Fruit fly (Drosophila melanogaster): ENCODE data around the gene Ulp1.

The Ulp1 gene

DNA sequence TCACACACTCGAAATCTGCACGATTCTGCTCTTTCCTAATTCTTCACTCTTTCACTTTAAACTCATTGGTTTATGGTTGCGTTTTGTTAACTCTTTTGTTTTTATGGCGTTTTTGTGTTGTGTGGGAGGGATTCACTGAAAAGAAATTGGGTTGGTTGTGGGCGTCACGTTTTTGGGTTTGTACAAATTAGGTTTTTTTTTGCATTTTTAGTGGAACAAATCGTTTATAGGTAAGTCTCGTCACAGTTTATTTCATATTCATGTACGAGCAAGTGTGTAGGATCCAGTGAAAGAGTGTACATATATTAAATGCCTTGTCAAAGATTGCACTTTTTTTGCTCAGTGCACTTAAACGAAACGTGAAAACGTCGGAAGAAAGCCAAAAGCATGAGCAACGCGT is 43.3 kb downstream of the Ulp1 start (continued):
- TF ChIP-seq Hr51 (GFP tag; optimal IDR thresholded peaks at IDR 0.05) (peak in 1 of 2 experiments; percentile 55), CG1529 (GFP tag; optimal IDR thresholded peaks at IDR 0.05) (no peak), CG14860 (GFP tag; IDR thresholded peaks at IDR 0.05; ENCODE audit: partially characterized antibody) (no peak), corto (GFP tag; optimal IDR thresholded peaks at IDR 0.05) (no peak), GATAe (GFP tag; conservative IDR thresholded peaks at IDR 0.05) (no peak; the same call in 1 of the 2 replicates), CG9437 (GFP tag; optimal IDR thresholded peaks at IDR 0.05) (no peak), Drgx (GFP tag; IDR thresholded peaks at IDR 0.05) (no peak), Optix (GFP tag; IDR thresholded peaks at IDR 0.05) (no peak), Trl (optimal IDR thresholded peaks at IDR 0.05) (no peak), Trl (GFP tag; optimal IDR thresholded peaks at IDR 0.05) (peak; percentile 17), nom (GFP tag; optimal IDR thresholded peaks at IDR 0.05) (no peak), Hand (GFP tag; optimal IDR thresholded peaks at IDR 0.05) (no peak), gcm (GFP tag; optimal IDR thresholded peaks at IDR 0.05) (no peak), CG8944 (GFP tag; optimal IDR thresholded peaks at IDR 0.05) (peak; percentile 22), CG32767 (GFP tag; IDR thresholded peaks at IDR 0.05) (no peak), p53 (GFP tag; optimal IDR thresholded peaks at IDR 0.05) (no peak), shn (GFP tag; optimal IDR thresholded peaks at IDR 0.05) (no peak), sna (GFP tag; IDR thresholded peaks at IDR 0.05; ENCODE audit: partially characterized antibody) (no peak), fd64A (GFP tag; optimal IDR thresholded peaks at IDR 0.05) (no peak), CG12942 (GFP tag; optimal IDR thresholded peaks at IDR 0.05) (no peak), CG17912 (GFP tag; optimal IDR thresholded peaks at IDR 0.05) (no peak), wor (GFP tag; IDR thresholded peaks at IDR 0.05) (no peak), CG6689 (GFP tag; IDR thresholded peaks at IDR 0.05) (no peak; the same call in 1 of the 2 replicates), nau (GFP tag; optimal IDR thresholded peaks at IDR 0.05) (no peak), CG34422 (GFP tag; IDR thresholded peaks at IDR 0.05) (no peak), Nf-YC (tag; optimal IDR thresholded peaks at IDR 0.05) (no peak), luna (GFP tag; optimal IDR thresholded peaks at IDR 0.05) (no peak), B-H1 (GFP tag; IDR thresholded peaks at IDR 0.05) (no peak), NfI (GFP tag; optimal IDR thresholded peaks at IDR 0.05) (no peak), CG7963 (GFP tag; IDR thresholded peaks at IDR 0.05; ENCODE audit: partially characterized antibody) (no peak), sug (tag; optimal IDR thresholded peaks at IDR 0.05) (no peak), CG10959 (GFP tag; IDR thresholded peaks at IDR 0.05) (no peak), Hr3 (GFP tag; optimal IDR thresholded peaks at IDR 0.05) (peak; percentile 28), vvl (GFP tag; IDR thresholded peaks at IDR 0.05) (no peak), CG3281 (GFP tag; optimal IDR thresholded peaks at IDR 0.05) (peak; percentile 15), sqz (GFP tag; optimal IDR thresholded peaks at IDR 0.05) (no peak), Neu2 (GFP tag; optimal IDR thresholded peaks at IDR 0.05; ENCODE audit: borderline replicate concordance) (no peak), pfk (GFP tag; optimal IDR thresholded peaks at IDR 0.05) (no peak), D19B (GFP tag; optimal IDR thresholded peaks at IDR 0.05) (peak; percentile 9), en (GFP tag; optimal IDR thresholded peaks at IDR 0.05) (no peak), Ptx1 (GFP tag; IDR thresholded peaks at IDR 0.05) (0 out of 2 replicates have a peak, but pooled peaks have one; percentile 30), CG11696 (GFP tag; IDR thresholded peaks at IDR 0.05) (no peak), row (GFP tag; IDR thresholded peaks at IDR 0.05) (0 out of 3 replicates have a peak, but pooled peaks have one; percentile 32), CG31224 (GFP tag; IDR thresholded peaks at IDR 0.05) (no peak), CG8924 (tag; optimal IDR thresholded peaks at IDR 0.05) (no peak), bcd (GFP tag; optimal IDR thresholded peaks at IDR 0.05) (peak; percentile 44), ttk (GFP tag; IDR thresholded peaks at IDR 0.05) (0 out of 2 replicates have a peak, but pooled peaks have one; percentile 30), mam (GFP tag; optimal IDR thresholded peaks at IDR 0.05) (peak; percentile 27), CG8388 (GFP tag; optimal IDR thresholded peaks at IDR 0.05) (no peak), sc (optimal IDR thresholded peaks at IDR 0.05) (no peak), sc (GFP tag; optimal IDR thresholded peaks at IDR 0.05) (no peak), CG12219 (GFP tag; optimal IDR thresholded peaks at IDR 0.05) (no peak)

Data from whole organism, embryonic.